Worm (Caenorhabditis elegans): ENCODE results near the gene srj-54.
A peak's percentile ranks its signal among the peaks of the same experiment; 100 is the strongest.

srj-54 gene

DNA sequence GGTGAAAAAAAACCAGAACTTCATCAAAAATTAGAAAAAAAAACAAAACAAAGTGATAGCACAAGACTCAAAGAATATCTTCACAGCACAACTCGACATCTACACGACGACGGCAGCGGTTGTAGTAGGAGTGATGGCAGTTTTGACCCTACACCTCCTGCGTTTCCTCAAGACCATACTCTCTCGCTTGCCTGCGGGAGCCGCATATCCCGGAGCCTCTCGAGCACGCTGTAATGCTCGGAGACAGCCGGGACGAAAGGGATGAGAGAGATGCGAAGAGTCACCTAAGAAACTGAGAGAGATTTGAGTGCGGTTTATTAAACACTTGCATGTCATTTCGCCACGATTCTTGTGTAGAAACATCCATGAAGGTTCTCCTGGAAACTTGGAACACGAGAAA, 50.2 kb downstream of the srj-54 start:
- TF ChIP-seq ceh-48 (tag; optimal IDR thresholded peaks at IDR 0.05), result no peak
- no peak for TF ChIP-seq ceh-45 (GFP tag; IDR thresholded peaks at IDR 0.05)
- TF ChIP-seq rnt-1 (tag; optimal IDR thresholded peaks at IDR 0.05), result peak; percentile 82
- TF ChIP-seq hlh-6 (tag; optimal IDR thresholded peaks at IDR 0.05), result no peak
- no peak for TF ChIP-seq C38D4.7 (GFP tag; optimal IDR thresholded peaks at IDR 0.05)
- peak; percentile 45 for TF ChIP-seq ceh-18 (tag; optimal IDR thresholded peaks at IDR 0.05)
- TF ChIP-seq zip-5 (tag; optimal IDR thresholded peaks at IDR 0.05), result no peak
- no peak for TF ChIP-seq ceh-31 (tag; optimal IDR thresholded peaks at IDR 0.05)
